Fruit fly (Drosophila melanogaster) whole organism, wandering third instar larva: ENCODE data around the gene tipE.
A peak's percentile ranks its signal among the peaks of the same experiment; 100 is the strongest.

Source experiments
- Abd-B ChIP-seq: fragments of >200 bp; optimal IDR thresholded peaks from 2 replicates; lab custom pipeline; 2017; ENCODE audit warnings: missing biosample characterization, missing genetic modification characterization
- CG9705 ChIP-seq: fragments of 200-800 bp; sonication (Bioruptor generic); optimal IDR thresholded peaks from 2 replicates; lab custom pipeline; 2018; ENCODE audit warnings: missing biosample characterization, mild to moderate bottlenecking, missing genetic modification characterization
- CrebA ChIP-seq: fragments of 200-800 bp; sonication (Bioruptor generic); optimal IDR thresholded peaks from 2 replicates; lab custom pipeline; 2016; ENCODE audit warnings: missing biosample characterization, mild to moderate bottlenecking, missing genetic modification characterization, borderline replicate concordance
- Dfd ChIP-seq: fragments of >200 bp; optimal IDR thresholded peaks from 2 replicates; lab custom pipeline; 2017; ENCODE audit warnings: missing biosample characterization, missing genetic modification characterization
- Dif ChIP-seq: fragments of 200-275, 200-300 bp; sonication (Bioruptor generic); optimal IDR thresholded peaks from 2 replicates; lab custom pipeline; 2018; ENCODE audit warnings: missing biosample characterization, missing genetic modification characterization; ENCODE audit not compliant: partially characterized antibody
- GATAd ChIP-seq: sonication (Bioruptor generic); optimal IDR thresholded peaks from 2 replicates; lab custom pipeline; 2016; ENCODE audit warnings: missing biosample characterization, missing genetic modification characterization
- HLH106 ChIP-seq: fragments of 200-800 bp; optimal IDR thresholded peaks from 3 replicates; lab custom pipeline; 2019; ENCODE audit warnings: missing biosample characterization, mild to moderate bottlenecking, missing genetic modification characterization, moderate library complexity
- Hnf4 ChIP-seq: fragments of 200-800 bp; sonication (Bioruptor generic); optimal IDR thresholded peaks from 2 replicates; lab custom pipeline; 2016; ENCODE audit warnings: missing biosample characterization, mild to moderate bottlenecking, missing genetic modification characterization
- Hr83 ChIP-seq: fragments of 200-300 bp; sonication (Bioruptor generic); optimal IDR thresholded peaks from 2 replicates; lab custom pipeline; 2016; ENCODE audit warnings: missing biosample characterization, mild to moderate bottlenecking, missing genetic modification characterization, moderate library complexity; ENCODE audit not compliant: poor library complexity, severe bottlenecking
- Jra ChIP-seq: sonication (Bioruptor generic); optimal IDR thresholded peaks from 2 replicates; lab custom pipeline; 2016; ENCODE audit warnings: missing biosample characterization, missing genetic modification characterization
- Mio ChIP-seq: sonication (Bioruptor generic); optimal IDR thresholded peaks from 2 replicates; lab custom pipeline; 2016; ENCODE audit warnings: missing biosample characterization, missing genetic modification characterization
- Myc ChIP-seq: fragments of >200 bp; optimal IDR thresholded peaks from 2 replicates; lab custom pipeline; 2017
- N ChIP-seq: fragments of >200 bp; optimal IDR thresholded peaks from 2 replicates; lab custom pipeline; 2018; ENCODE audit warnings: missing biosample characterization, missing external identifiers, missing genetic modification characterization
- OdsH ChIP-seq: fragments of 200-800 bp; sonication (Bioruptor generic); optimal IDR thresholded peaks from 2 replicates; lab custom pipeline; 2016; ENCODE audit warnings: missing biosample characterization, mild to moderate bottlenecking, missing genetic modification characterization
- Rel ChIP-seq, 2 experiments: fragments of 200-800 bp; sonication (Bioruptor generic) in 1 of 2; optimal IDR thresholded peaks; 2 replicates in 1 of 2; 3 replicates in 1 of 2; lab custom pipeline; 2016 to 2019; ENCODE audit warnings: mild to moderate bottlenecking in 2 of 2, missing biosample characterization in 2 of 2, missing genetic modification characterization in 2 of 2, moderate library complexity in 1 of 2
- Sp1 ChIP-seq: fragments of 200-800 bp; sonication (Bioruptor generic); optimal IDR thresholded peaks from 3 replicates; lab custom pipeline; 2019; ENCODE audit warnings: missing biosample characterization, mild to moderate bottlenecking, missing genetic modification characterization, moderate library complexity
- Vsx2 ChIP-seq: fragments of 200-300, 225-300 bp; sonication (Bioruptor generic); optimal IDR thresholded peaks from 2 replicates; lab custom pipeline; 2018; ENCODE audit warnings: missing biosample characterization, missing genetic modification characterization; ENCODE audit not compliant: partially characterized antibody
- br ChIP-seq: fragments of 200-800 bp; sonication (Bioruptor generic); optimal IDR thresholded peaks from 2 replicates; lab custom pipeline; 2016; ENCODE audit warnings: missing biosample characterization, missing genetic modification characterization
- brk ChIP-seq: fragments of 200-800 bp; sonication (Bioruptor generic); optimal IDR thresholded peaks from 2 replicates; lab custom pipeline; 2016; ENCODE audit warnings: missing biosample characterization, mild to moderate bottlenecking, missing genetic modification characterization
- dl ChIP-seq, 2 experiments: fragments of 175-275, 200-275 bp in 1 of 2; fragments of 200-275 bp in 1 of 2; sonication (Bioruptor generic); optimal IDR thresholded peaks; lab custom pipeline; 2018; ENCODE audit warnings: mild to moderate bottlenecking in 2 of 2, missing biosample characterization in 2 of 2, missing genetic modification characterization in 2 of 2, moderate library complexity in 2 of 2; ENCODE audit not compliant: partially characterized antibody in 2 of 2, insufficient read depth in 1 of 2
- dmrt93B ChIP-seq: fragments of 200-800 bp; sonication (Bioruptor generic); optimal IDR thresholded peaks from 2 replicates; lab custom pipeline; 2018; ENCODE audit warnings: missing biosample characterization, mild to moderate bottlenecking, missing genetic modification characterization
- dsf ChIP-seq: sonication (Bioruptor generic); optimal IDR thresholded peaks from 2 replicates; lab custom pipeline; 2016; ENCODE audit warnings: missing biosample characterization, missing genetic modification characterization, borderline replicate concordance
- ey ChIP-seq: fragments of 200-800 bp; sonication (Bioruptor generic); optimal IDR thresholded peaks from 2 replicates; lab custom pipeline; 2016; ENCODE audit warnings: missing biosample characterization, missing genetic modification characterization
- foxo ChIP-seq, 2 experiments: fragments of 200-800 bp; sonication (Bioruptor generic); optimal IDR thresholded peaks; 2 replicates in 1 of 2; 3 replicates in 1 of 2; lab custom pipeline; 2016 to 2017; ENCODE audit warnings: missing biosample characterization in 2 of 2, missing genetic modification characterization in 2 of 2
- fru ChIP-seq: fragments of 200-800 bp; sonication (Bioruptor generic); optimal IDR thresholded peaks from 3 replicates; lab custom pipeline; 2016; ENCODE audit warnings: missing biosample characterization, mild to moderate bottlenecking, missing genetic modification characterization
- h ChIP-seq: fragments of 200-800 bp; sonication (Bioruptor generic); optimal IDR thresholded peaks from 3 replicates; lab custom pipeline; 2016; ENCODE audit warnings: missing biosample characterization, mild to moderate bottlenecking, missing genetic modification characterization
- jim ChIP-seq: fragments of 175-275, 200-325 bp; sonication (Bioruptor generic); optimal IDR thresholded peaks from 2 replicates; lab custom pipeline; 2016; ENCODE audit warnings: missing biosample characterization, mild to moderate bottlenecking, missing genetic modification characterization
- lola ChIP-seq: fragments of >200 bp; optimal IDR thresholded peaks from 2 replicates; lab custom pipeline; 2017; ENCODE audit warnings: missing biosample characterization, missing genetic modification characterization
- pan ChIP-seq: fragments of >200 bp; optimal IDR thresholded peaks from 2 replicates; lab custom pipeline; 2017
- psq ChIP-seq: fragments of 200-800 bp; sonication (Bioruptor generic); optimal IDR thresholded peaks from 3 replicates; lab custom pipeline; 2017; ENCODE audit warnings: missing biosample characterization, mild to moderate bottlenecking, missing genetic modification characterization, moderate library complexity
- rgr ChIP-seq: fragments of 200-800 bp; sonication (Bioruptor generic); optimal IDR thresholded peaks from 3 replicates; lab custom pipeline; 2016; ENCODE audit warnings: missing biosample characterization, mild to moderate bottlenecking, missing genetic modification characterization
- sage ChIP-seq: fragments of 200-800 bp; sonication (Bioruptor generic); optimal IDR thresholded peaks from 2 replicates; lab custom pipeline; 2016; ENCODE audit warnings: missing biosample characterization, mild to moderate bottlenecking, missing genetic modification characterization
- sv ChIP-seq: fragments of 200-800 bp; sonication (Bioruptor generic); optimal IDR thresholded peaks from 3 replicates; lab custom pipeline; 2016; ENCODE audit warnings: missing biosample characterization, missing genetic modification characterization
- tai ChIP-seq: sonication (Bioruptor generic); optimal IDR thresholded peaks from 2 replicates; lab custom pipeline; 2016; ENCODE audit warnings: missing biosample characterization, missing genetic modification characterization
- usp ChIP-seq: fragments of >200 bp; optimal IDR thresholded peaks from 2 replicates; lab custom pipeline; 2017; ENCODE audit warnings: missing biosample characterization, missing genetic modification characterization
- woc ChIP-seq: sonication (Bioruptor generic); optimal IDR thresholded peaks from 2 replicates; lab custom pipeline; 2016; ENCODE audit warnings: missing biosample characterization, mild to moderate bottlenecking, missing genetic modification characterization

tipE gene

DNA sequence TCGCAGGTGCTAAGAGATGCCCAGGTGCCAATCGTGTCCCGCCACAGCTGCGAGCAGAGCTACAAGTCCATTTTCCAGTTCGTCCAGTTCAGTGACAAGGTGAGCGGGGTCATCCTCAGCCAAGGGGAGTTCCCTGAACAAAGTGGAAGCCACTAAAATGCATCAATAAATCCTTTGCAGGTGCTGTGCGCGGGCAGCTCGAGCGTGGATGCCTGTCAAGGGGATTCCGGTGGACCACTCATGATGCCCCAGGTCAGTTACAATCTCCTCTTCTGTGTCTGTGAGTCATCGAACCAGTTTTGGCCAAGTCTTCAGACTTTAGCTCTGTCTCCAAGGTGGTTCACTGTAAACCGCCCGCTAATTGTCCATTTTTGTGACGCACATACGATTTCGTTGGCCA lies 43.1 kb upstream of the tipE start:
- no peak for TF ChIP-seq Rel (GFP tag; optimal IDR thresholded peaks at IDR 0.05; lab: Kevin White, UChicago)
- peak; percentile 76 for TF ChIP-seq Rel (tag; optimal IDR thresholded peaks at IDR 0.05; lab: Kevin White, UChicago)
- no peak for TF ChIP-seq br (GFP tag; lab: Kevin White, UChicago)
- TF ChIP-seq, all 38 proteins: peak for 1

DNA sequence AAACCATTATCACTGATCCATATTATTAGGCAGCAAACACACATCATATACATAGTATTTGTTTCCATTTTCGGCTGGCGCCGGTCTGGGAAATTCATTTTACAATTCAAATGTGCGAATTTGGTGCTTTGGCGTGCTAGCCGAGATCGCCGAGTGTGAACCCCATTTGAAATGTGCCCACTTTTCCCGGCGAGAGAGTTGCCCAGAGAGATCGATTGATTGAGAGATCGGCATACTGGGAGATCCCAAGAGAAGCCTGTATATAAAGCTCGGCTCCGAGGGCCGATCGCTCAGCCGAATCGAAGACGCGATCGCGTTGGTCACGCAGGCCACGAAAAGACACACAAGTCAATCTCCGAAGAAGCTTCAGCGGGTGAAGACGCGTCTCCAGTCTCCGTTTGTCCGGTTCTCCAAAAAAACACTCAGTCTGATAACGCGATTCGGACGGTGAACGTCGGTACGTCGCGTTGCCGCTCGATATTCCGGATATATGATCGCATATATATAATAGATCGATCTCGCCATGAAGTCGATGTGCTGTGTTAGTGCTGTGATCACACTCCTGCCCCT lies 39.8 kb upstream of the tipE start, which contains the start of gene CG1299:
Gene CG1299 (plus strand): TSS at position 291 of the 570 bp plus-strand sequence.
- TF ChIP-seq GATAd (GFP tag; lab: Kevin White, UChicago): no peak
- TF ChIP-seq dl (GFP tag; optimal IDR thresholded peaks at IDR 0.05; lab: Kevin White, UChicago; ENCODE audit: insufficient read depth in 1 of 2, partially characterized antibody in 2 of 2): peak in 1 of 2 experiments; percentile 44
- TF ChIP-seq h: peak; percentile 20
- no peak for TF ChIP-seq Mio (GFP tag; lab: Kevin White, UChicago)
- no peak for TF ChIP-seq foxo (GFP tag; optimal IDR thresholded peaks at IDR 0.05; lab: Kevin White, UChicago)
- TF ChIP-seq Dif (GFP tag; lab: Kevin White, UChicago): peak; percentile 35
- TF ChIP-seq Dfd: no peak
- no peak for TF ChIP-seq dmrt93B
- TF ChIP-seq ey (GFP tag; lab: Kevin White, UChicago): no peak
- TF ChIP-seq HLH106 (tag; lab: Kevin White, UChicago): no peak
- TF ChIP-seq tai (GFP tag; lab: Kevin White, UChicago): no peak
- TF ChIP-seq CG9705 (GFP tag; lab: Kevin White, UChicago): no peak
- no peak for TF ChIP-seq Abd-B (GFP tag; lab: Kevin White, UChicago)
- no peak for TF ChIP-seq sage (GFP tag; lab: Kevin White, UChicago)
- peak; percentile 9 for TF ChIP-seq br (GFP tag; lab: Kevin White, UChicago)
- no peak for TF ChIP-seq Sp1 (GFP tag; lab: Kevin White, UChicago)
- TF ChIP-seq N (GFP tag; lab: Kevin White, UChicago): no peak
- TF ChIP-seq pan (lab: Kevin White, UChicago): no peak
- TF ChIP-seq jim (GFP tag; lab: Kevin White, UChicago): peak; percentile 13
- no peak for TF ChIP-seq Rel (GFP tag; optimal IDR thresholded peaks at IDR 0.05; lab: Kevin White, UChicago)
- peak; percentile 93 for TF ChIP-seq Rel (tag; optimal IDR thresholded peaks at IDR 0.05; lab: Kevin White, UChicago)
- TF ChIP-seq lola (GFP tag; lab: Kevin White, UChicago): no peak
- TF ChIP-seq psq (GFP tag; lab: Kevin White, UChicago): no peak
- TF ChIP-seq dsf (GFP tag; lab: Kevin White, UChicago): no peak
- no peak for TF ChIP-seq usp (GFP tag; lab: Kevin White, UChicago)
- TF ChIP-seq woc: no peak
- no peak for TF ChIP-seq CrebA (GFP tag; lab: Kevin White, UChicago)
- no peak for TF ChIP-seq sv (GFP tag; lab: Kevin White, UChicago)
- no peak for TF ChIP-seq Jra (GFP tag; lab: Kevin White, UChicago)
- TF ChIP-seq Hnf4 (GFP tag; lab: Kevin White, UChicago): no peak
- TF ChIP-seq Vsx2 (GFP tag; lab: Kevin White, UChicago): peak; percentile 10
- peak; percentile 24 for TF ChIP-seq fru (GFP tag; lab: Kevin White, UChicago)
- TF ChIP-seq brk (GFP tag; lab: Kevin White, UChicago): no peak
- no peak for TF ChIP-seq Myc (lab: Kevin White, UChicago)
- no peak for TF ChIP-seq OdsH (GFP tag; lab: Kevin White, UChicago)
- no peak for TF ChIP-seq Hr83
- no peak for TF ChIP-seq rgr (GFP tag; lab: Kevin White, UChicago)

DNA sequence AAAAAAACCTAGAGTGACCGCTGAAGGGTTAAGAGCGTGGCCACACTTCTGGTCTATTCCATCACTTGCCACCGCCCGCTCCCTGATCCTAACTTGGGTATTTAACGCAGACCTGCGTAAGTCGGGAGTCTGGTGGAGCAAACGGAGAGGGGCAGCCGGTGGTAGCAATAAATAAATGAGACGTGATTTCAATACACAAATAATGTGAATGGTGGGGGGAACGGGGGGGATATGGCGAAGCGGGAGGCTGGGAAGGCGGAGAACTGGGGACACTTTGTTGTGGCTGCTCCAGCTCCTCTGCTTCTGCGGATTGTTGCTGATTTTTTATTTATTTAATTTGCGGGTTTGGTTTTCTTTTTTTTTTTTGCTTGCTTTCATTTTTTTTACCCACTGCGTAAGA lies 30.4 kb upstream of the tipE start:
- TF ChIP-seq N (GFP tag; lab: Kevin White, UChicago) (no peak), dsf (GFP tag; lab: Kevin White, UChicago) (no peak), Dfd (no peak), Rel (GFP tag; optimal IDR thresholded peaks at IDR 0.05; lab: Kevin White, UChicago) (no peak), Rel (tag; optimal IDR thresholded peaks at IDR 0.05; lab: Kevin White, UChicago) (no peak), GATAd (GFP tag; lab: Kevin White, UChicago) (no peak), CrebA (GFP tag; lab: Kevin White, UChicago) (no peak), dl (GFP tag; optimal IDR thresholded peaks at IDR 0.05; lab: Kevin White, UChicago; ENCODE audit: insufficient read depth in 1 of 2, partially characterized antibody in 2 of 2) (no peak), psq (GFP tag; lab: Kevin White, UChicago) (no peak), usp (GFP tag; lab: Kevin White, UChicago) (no peak), dmrt93B (no peak), Hnf4 (GFP tag; lab: Kevin White, UChicago) (no peak), HLH106 (tag; lab: Kevin White, UChicago) (no peak), CG9705 (GFP tag; lab: Kevin White, UChicago) (no peak), fru (GFP tag; lab: Kevin White, UChicago) (no peak), Mio (GFP tag; lab: Kevin White, UChicago) (no peak), pan (lab: Kevin White, UChicago) (no peak), OdsH (GFP tag; lab: Kevin White, UChicago) (no peak), Abd-B (GFP tag; lab: Kevin White, UChicago) (no peak), lola (GFP tag; lab: Kevin White, UChicago) (no peak)
- TF ChIP-seq, all 38 proteins: peak for 0
